Worm (Caenorhabditis elegans) whole organism, young adult: ENCODE data around the gene F56D2.8.
"Not testable (repeated sequence)": the region's sequence is repeated elsewhere in the genome, so short reads cannot be mapped to it uniquely, and the experiment has no call there.

Source experiments
- madf-6 ChIP-seq: fragments of 200-800 bp; sonication (Bioruptor generic); IDR thresholded peaks from 2 replicates; pipeline ENCODE4 v1.3.6; 2022; ENCODE audit warnings: missing genetic modification reagents, missing genetic modification characterization, missing compliant biosample characterization
- unc-130 ChIP-seq: sonication (generic microtip); optimal IDR thresholded peaks from 2 replicates; lab custom pipeline; 2016; ENCODE audit warnings: missing genetic modification reagents, missing genetic modification characterization, missing compliant biosample characterization

DNA sequence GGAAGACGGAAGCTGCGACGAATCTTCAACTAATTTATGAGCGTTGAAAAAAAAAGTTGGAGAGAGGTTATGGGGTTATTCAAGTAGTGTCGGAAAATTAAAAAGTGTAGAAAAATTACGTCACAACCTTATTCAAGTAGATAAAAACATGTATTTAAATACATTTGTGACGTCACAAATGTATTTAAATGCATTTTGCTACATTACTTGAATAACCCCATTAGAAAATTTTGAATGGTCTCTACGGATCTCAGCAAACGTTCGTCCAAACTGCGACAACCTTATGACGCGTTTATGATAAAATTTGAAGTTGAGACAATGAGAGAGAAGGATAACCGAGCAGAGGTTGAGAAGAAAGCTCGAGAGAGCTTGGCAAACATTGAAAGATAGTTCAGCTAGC is 44.9 kb upstream of the F56D2.8 start:
- not testable (repeated sequence) for TF ChIP-seq madf-6 (GFP tag; lab: Robert Waterston, UW); unc-130 (GFP tag; lab: Kevin White, UChicago)
